Worm (Caenorhabditis elegans) whole organism, L4 larva: ENCODE measurements around the gene str-264.
A peak's percentile ranks its signal among the peaks of the same experiment; 100 is the strongest.

Source experiments
- F26F4.8 ChIP-seq: fragments of 200-800 bp; sonication (Bioruptor generic); conservative IDR thresholded peaks from 2 replicates; pipeline ENCODE4 v1.3.6; 2022; ENCODE audit warnings: missing genetic modification characterization, missing compliant biosample characterization
- F44E2.7 ChIP-seq: fragments of 200-800 bp; sonication (Bioruptor generic); IDR thresholded peaks from 2 replicates; pipeline ENCODE4 v2.1.2; 2022; ENCODE audit warnings: missing genetic modification characterization, missing compliant biosample characterization
- Y105C5A.15 ChIP-seq: fragments of 200-800 bp; sonication (Bioruptor generic); IDR thresholded peaks from 2 replicates; pipeline ENCODE4 v1.3.6; 2022; ENCODE audit warnings: missing genetic modification characterization, missing compliant biosample characterization
- Y48G9A.11 ChIP-seq: fragments of 200-800 bp; sonication (Bioruptor generic); IDR thresholded peaks from 2 replicates; pipeline ENCODE4 v1.3.6; 2022; ENCODE audit warnings: missing genetic modification reagents, missing genetic modification characterization, missing compliant biosample characterization
- Y5F2A.4 ChIP-seq: fragments of 200-800 bp; sonication (Bioruptor generic); optimal IDR thresholded peaks from 2 replicates; lab custom pipeline; 2018; ENCODE audit warnings: mild to moderate bottlenecking, missing genetic modification characterization, missing compliant biosample characterization
- ZK337.2 ChIP-seq: fragments of 200-800 bp; sonication (Bioruptor generic); IDR thresholded peaks from 2 replicates; pipeline ENCODE4 v1.3.6; 2022; ENCODE audit warnings: missing genetic modification reagents, missing genetic modification characterization, missing compliant biosample characterization
- arid-1 ChIP-seq: fragments of 200-800 bp; sonication (Bioruptor generic); conservative IDR thresholded peaks from 2 replicates; pipeline ENCODE4 v1.3.6; 2022; ENCODE audit warnings: missing genetic modification reagents, missing genetic modification characterization, missing compliant biosample characterization
- ceh-20 ChIP-seq: fragments of 200-800 bp; sonication (Bioruptor generic); IDR thresholded peaks from 2 replicates; pipeline ENCODE4 v1.3.6; 2022; ENCODE audit warnings: missing genetic modification reagents, missing genetic modification characterization, missing compliant biosample characterization
- ceh-44 ChIP-seq: fragments of 200-800 bp; sonication (Bioruptor generic); IDR thresholded peaks from 2 replicates; pipeline ENCODE4 v1.3.6; 2022; ENCODE audit warnings: missing genetic modification reagents, missing genetic modification characterization, missing compliant biosample characterization
- daf-16 ChIP-seq, 3 experiments: sonication (generic microtip); optimal IDR thresholded peaks; 2 replicates each; lab custom pipeline; 2016 to 2017; ENCODE audit warnings: missing genetic modification characterization in 3 of 3, missing genetic modification reagents in 3 of 3, mild to moderate bottlenecking in 2 of 3, missing compliant biosample characterization in 2 of 3, missing biosample characterization in 1 of 3, moderate library complexity in 1 of 3
- daf-19 ChIP-seq: fragments of 200-800 bp; sonication (Bioruptor generic); conservative IDR thresholded peaks from 2 replicates; pipeline ENCODE4 v1.3.6; 2022; ENCODE audit warnings: missing genetic modification characterization, missing compliant biosample characterization
- daf-8 ChIP-seq: fragments of 200-800 bp; sonication (Bioruptor generic); IDR thresholded peaks from 2 replicates; pipeline ENCODE4 v1.3.6; 2022; ENCODE audit warnings: missing genetic modification characterization, missing compliant biosample characterization
- dve-1 ChIP-seq: sonication (generic microtip); optimal IDR thresholded peaks from 2 replicates; lab custom pipeline; 2017; ENCODE audit warnings: antibody characterized with exemption, mild to moderate bottlenecking, missing genetic modification characterization, missing compliant biosample characterization; ENCODE audit not compliant: insufficient read depth
- hlh-11 ChIP-seq: fragments of 200-800 bp; sonication (Bioruptor generic); optimal IDR thresholded peaks from 2 replicates; lab custom pipeline; 2018; ENCODE audit warnings: mild to moderate bottlenecking, missing genetic modification characterization, missing compliant biosample characterization
- hmg-1.1 ChIP-seq: fragments of 200-800 bp; sonication (Bioruptor generic); IDR thresholded peaks from 2 replicates; pipeline ENCODE4 v1.3.6; 2022; ENCODE audit warnings: missing genetic modification reagents, missing genetic modification characterization, missing compliant biosample characterization
- lim-7 ChIP-seq: fragments of 200-800 bp; sonication (Bioruptor generic); IDR thresholded peaks from 2 replicates; pipeline ENCODE4 v1.3.6; 2022; ENCODE audit warnings: missing genetic modification characterization, missing compliant biosample characterization
- lin-38 ChIP-seq: fragments of 200-800 bp; sonication (Bioruptor generic); IDR thresholded peaks from 2 replicates; pipeline ENCODE4 v1.3.6; 2022; ENCODE audit warnings: missing genetic modification reagents, missing genetic modification characterization, missing compliant biosample characterization
- madf-9 ChIP-seq: fragments of 200-800 bp; sonication (Bioruptor generic); conservative IDR thresholded peaks from 2 replicates; pipeline ENCODE4 v1.3.6; 2022; ENCODE audit warnings: missing genetic modification reagents, missing genetic modification characterization, missing compliant biosample characterization
- mep-1 ChIP-seq: fragments of 150-350 bp; sonication (generic microtip); optimal IDR thresholded peaks from 3 replicates; lab custom pipeline; 2014; ENCODE audit warnings: missing biosample characterization, missing genetic modification characterization
- mes-2 ChIP-seq: sonication (generic microtip); optimal IDR thresholded peaks from 2 replicates; lab custom pipeline; 2016; ENCODE audit warnings: missing genotype, mild to moderate bottlenecking, missing genetic modification characterization, missing compliant biosample characterization; ENCODE audit not compliant: poor library complexity, severe bottlenecking
- mxl-3 ChIP-seq: fragments of 200-800 bp; sonication (Bioruptor generic); optimal IDR thresholded peaks from 2 replicates; lab custom pipeline; 2018; ENCODE audit warnings: mild to moderate bottlenecking, missing genetic modification characterization, missing compliant biosample characterization
- nhr-28 ChIP-seq: fragments of 150-350 bp; optimal IDR thresholded peaks from 2 replicates; lab custom pipeline; 2014; ENCODE audit warnings: missing biosample characterization, missing genetic modification characterization
- nhr-77 ChIP-seq: fragments of 150-350 bp; optimal IDR thresholded peaks from 2 replicates; lab custom pipeline; 2014; ENCODE audit warnings: missing biosample characterization, missing genetic modification characterization
- php-3 ChIP-seq: fragments of 200-800 bp; sonication (Bioruptor generic); IDR thresholded peaks from 2 replicates; pipeline ENCODE4 v1.3.6; 2022; ENCODE audit warnings: missing genetic modification reagents, missing genetic modification characterization, missing compliant biosample characterization
- rbr-2 ChIP-seq: sonication (generic microtip); optimal IDR thresholded peaks from 2 replicates; lab custom pipeline; 2016; ENCODE audit warnings: missing genotype, missing genetic modification characterization, missing compliant biosample characterization
- set-16 ChIP-seq: fragments of 200-800 bp; sonication (Bioruptor generic); IDR thresholded peaks from 2 replicates; pipeline ENCODE4 v1.3.6; 2022; ENCODE audit warnings: missing genetic modification reagents, missing genetic modification characterization, missing compliant biosample characterization
- skn-1 ChIP-seq: fragments of 150-350 bp; optimal IDR thresholded peaks from 2 replicates; lab custom pipeline; 2014; ENCODE audit warnings: missing biosample characterization, missing genetic modification characterization
- snpc-1.2 ChIP-seq: fragments of 200-800 bp; sonication (Bioruptor generic); IDR thresholded peaks from 2 replicates; pipeline ENCODE4 v1.3.6; 2022; ENCODE audit warnings: missing genetic modification reagents, missing genetic modification characterization, missing compliant biosample characterization
- spr-1 ChIP-seq: sonication (generic microtip); optimal IDR thresholded peaks from 2 replicates; lab custom pipeline; 2016; ENCODE audit warnings: mild to moderate bottlenecking, missing genetic modification characterization, missing compliant biosample characterization
- spr-3 ChIP-seq: fragments of 200-800 bp; sonication (Bioruptor generic); optimal IDR thresholded peaks from 2 replicates; lab custom pipeline; 2018; ENCODE audit warnings: mild to moderate bottlenecking, missing genetic modification characterization, missing compliant biosample characterization
- tag-97 ChIP-seq: fragments of 200-800 bp; sonication (Bioruptor generic); IDR thresholded peaks from 2 replicates; pipeline ENCODE4 v1.3.6; 2022; ENCODE audit warnings: missing genetic modification characterization, missing compliant biosample characterization
- tra-1 ChIP-seq: fragments of 200-800 bp; sonication (Bioruptor generic); IDR thresholded peaks from 2 replicates; pipeline ENCODE4 v1.3.6; 2022; ENCODE audit warnings: missing genetic modification reagents, missing genetic modification characterization, missing compliant biosample characterization
- unc-130 ChIP-seq: sonication (generic microtip); optimal IDR thresholded peaks from 2 replicates; lab custom pipeline; 2016; ENCODE audit warnings: missing genetic modification reagents, missing genetic modification characterization, missing compliant biosample characterization
- unc-39 ChIP-seq: sonication (generic microtip); optimal IDR thresholded peaks from 2 replicates; lab custom pipeline; 2017; ENCODE audit warnings: missing biosample characterization, missing genetic modification characterization
- unc-62 ChIP-seq, 3 experiments: fragments of 150-350 bp in 1 of 3; sonication (generic microtip); optimal IDR thresholded peaks in 2 of 3; peaks in 1 of 3; 1 replicate in 1 of 3; 2 replicates in 2 of 3; lab custom pipeline; 2014 to 2017; ENCODE audit warnings: missing biosample characterization in 3 of 3, missing genetic modification characterization in 3 of 3, missing genetic modification reagents in 3 of 3, missing genotype in 1 of 3
- ztf-7 ChIP-seq: fragments of 150-350 bp; optimal IDR thresholded peaks from 2 replicates; lab custom pipeline; 2014; ENCODE audit warnings: missing biosample characterization, missing genetic modification characterization

str-264 gene

ce11 chrV:15505068-15505467, 12.7 kb upstream of the str-264 start (continued):
- TF ChIP-seq F44E2.7 (GFP tag; lab: Robert Waterston, UW) (0 out of 2 replicates have a peak, but pooled peaks have one; percentile 6), spr-3 (no peak), hmg-1.1 (peak; percentile 48; the same call in 1 of the 2 replicates), nhr-77 (no peak), F26F4.8 (GFP tag; lab: Robert Waterston, UW) (0 out of 2 replicates have a peak, but pooled peaks have one; percentile 49), mes-2 (peak; percentile 83), Y48G9A.11 (GFP tag; lab: Robert Waterston, UW) (0 out of 2 replicates have a peak, but pooled peaks have one; percentile 41), unc-39 (tag; lab: Kevin White, UChicago) (no peak), lin-38 (GFP tag; lab: Robert Waterston, UW) (no peak), spr-1 (peak; percentile 28), snpc-1.2 (peak; percentile 77), rbr-2 (tag; lab: Kevin White, UChicago) (peak; percentile 55), ceh-44 (GFP tag; lab: Robert Waterston, UW) (peak; percentile 62; the same call in 1 of the 2 replicates), ZK337.2 (GFP tag; lab: Robert Waterston, UW) (peak; percentile 58; the same call in 1 of the 2 replicates), set-16 (GFP tag; lab: Robert Waterston, UW) (peak; percentile 43; the same call in 1 of the 2 replicates), nhr-28 (tag; lab: Kevin White, UChicago) (peak; percentile 16), madf-9 (GFP tag; lab: Robert Waterston, UW) (0 out of 2 replicates have a peak, but pooled peaks have one; percentile 10), skn-1 (no peak), Y5F2A.4 (peak; percentile 60), ceh-20 (GFP tag; lab: Robert Waterston, UW) (peak; percentile 68), unc-130 (GFP tag; lab: Kevin White, UChicago) (peak; percentile 28), tag-97 (GFP tag; lab: Robert Waterston, UW) (no peak), lim-7 (GFP tag; lab: Robert Waterston, UW) (peak; percentile 90), ztf-7 (no peak), daf-19 (no peak), arid-1 (GFP tag; lab: Robert Waterston, UW) (peak; percentile 81), Y105C5A.15 (GFP tag; lab: Robert Waterston, UW) (peak; percentile 13; the same call in 1 of the 2 replicates), php-3 (GFP tag; lab: Robert Waterston, UW) (0 out of 2 replicates have a peak, but pooled peaks have one; percentile 39), tra-1 (GFP tag; lab: Robert Waterston, UW) (peak; percentile 54; the same call in 1 of the 2 replicates)

- peak in 1 of 2 experiments; percentile 76 for TF ChIP-seq unc-62 (GFP tag; optimal IDR thresholded peaks at IDR 0.05 in 1 of 2; lab: Kevin White, UChicago)
- TF ChIP-seq unc-62 (tag; optimal IDR thresholded peaks at IDR 0.05; lab: Kevin White, UChicago), result no peak
- no peak for TF ChIP-seq unc-39 (tag; lab: Kevin White, UChicago)
- TF ChIP-seq daf-8, result no peak
- TF ChIP-seq Y48G9A.11 (GFP tag; lab: Robert Waterston, UW), result no peak
- no peak for TF ChIP-seq lim-7 (GFP tag; lab: Robert Waterston, UW)
- no peak for TF ChIP-seq mep-1 (tag; lab: Kevin White, UChicago)
- TF ChIP-seq, all 104 proteins: peak for 1
These were observed 11.2 kb upstream of the str-264 start for ce11 chrV:15503603-15504002.

- peak; percentile 50 for TF ChIP-seq dve-1
- peak; percentile 24 for TF ChIP-seq hlh-11 (tag; lab: Kevin White, UChicago)
- TF ChIP-seq daf-16 (GFP tag; optimal IDR thresholded peaks at IDR 0.05; lab: Kevin White, UChicago), result no peak
- TF ChIP-seq daf-16 (tag; optimal IDR thresholded peaks at IDR 0.05; lab: Kevin White, UChicago), result peak; percentile 51
- peak; percentile 1 for TF ChIP-seq mes-2
- no peak for TF ChIP-seq mxl-3 (GFP tag; lab: Kevin White, UChicago)
- TF ChIP-seq, all 104 proteins: peak for 4
These were observed 6.7 kb upstream of the str-264 start for ce11 chrV:15499099-15499498.
